Worm (Caenorhabditis elegans) whole organism, young adult: Measurements from ENCODE around the gene abcf-3.

Source experiments
- B0035.1 ChIP-seq: sonication (generic microtip); optimal IDR thresholded peaks from 2 replicates; lab custom pipeline; 2016; ENCODE audit warnings: missing genetic modification characterization, mild to moderate bottlenecking, missing compliant biosample characterization, missing genotype, missing genetic modification reagents
- D2030.7 ChIP-seq: fragments of 200-800 bp; sonication (Bioruptor generic); IDR thresholded peaks from 2 replicates; pipeline ENCODE4 v1.3.6; 2022; ENCODE audit warnings: missing genetic modification reagents, missing genetic modification characterization, missing compliant biosample characterization
- F10E7.11 ChIP-seq: sonication (generic microtip); optimal IDR thresholded peaks from 2 replicates; lab custom pipeline; 2017; ENCODE audit warnings: mild to moderate bottlenecking, missing genetic modification characterization, moderate library complexity, missing compliant biosample characterization
- F22D6.2 ChIP-seq: sonication (generic microtip); optimal IDR thresholded peaks from 2 replicates; lab custom pipeline; 2016; ENCODE audit warnings: mild to moderate bottlenecking, missing genetic modification characterization, missing compliant biosample characterization
- F23B12.7 ChIP-seq: sonication (generic microtip); optimal IDR thresholded peaks from 2 replicates; lab custom pipeline; 2017; ENCODE audit warnings: missing genetic modification characterization, mild to moderate bottlenecking, missing compliant biosample characterization, antibody characterized with exemption, moderate library complexity; ENCODE audit not compliant: insufficient read depth
- F33H1.4 ChIP-seq: fragments of 200-800 bp; sonication (Bioruptor generic); IDR thresholded peaks from 2 replicates; pipeline ENCODE4 v1.3.6; 2022; ENCODE audit warnings: missing genetic modification reagents, missing genetic modification characterization, missing compliant biosample characterization
- K12H6.12 ChIP-seq: fragments of 200-800 bp; sonication (Bioruptor generic); optimal IDR thresholded peaks from 2 replicates; lab custom pipeline; 2018; ENCODE audit warnings: mild to moderate bottlenecking, missing genetic modification characterization, missing compliant biosample characterization
- T26A5.8 ChIP-seq: sonication (generic microtip); optimal IDR thresholded peaks from 2 replicates; lab custom pipeline; 2016; ENCODE audit warnings: missing genetic modification characterization, missing compliant biosample characterization
- Y56A3A.18 ChIP-seq: fragments of 200-800 bp; sonication (Bioruptor generic); IDR thresholded peaks from 2 replicates; pipeline ENCODE4 v1.3.6; 2022; ENCODE audit warnings: missing genetic modification reagents, missing genetic modification characterization, missing compliant biosample characterization
- Y67H2A.10 ChIP-seq: fragments of 200-800 bp; sonication (Bioruptor generic); conservative IDR thresholded peaks from 2 replicates; pipeline ENCODE4 v1.3.6; 2022; ENCODE audit warnings: missing genetic modification reagents, missing genetic modification characterization, missing compliant biosample characterization
- akir-1 ChIP-seq: fragments of 200-800 bp; sonication (Bioruptor generic); optimal IDR thresholded peaks from 2 replicates; lab custom pipeline; 2018; ENCODE audit warnings: mild to moderate bottlenecking, missing genetic modification characterization, moderate library complexity, missing compliant biosample characterization
- aptf-2 ChIP-seq: fragments of 200-800 bp; sonication (Bioruptor generic); conservative IDR thresholded peaks from 2 replicates; pipeline ENCODE4 v1.3.6; 2022; ENCODE audit warnings: missing genetic modification reagents, missing genetic modification characterization, missing compliant biosample characterization
- atf-7 ChIP-seq: sonication (generic microtip); optimal IDR thresholded peaks from 2 replicates; lab custom pipeline; 2017; ENCODE audit warnings: mild to moderate bottlenecking, missing genetic modification characterization, missing compliant biosample characterization
- athp-1 ChIP-seq: sonication (generic microtip); optimal IDR thresholded peaks from 2 replicates; lab custom pipeline; 2017; ENCODE audit warnings: mild to moderate bottlenecking, missing genetic modification characterization, missing compliant biosample characterization
- attf-3 ChIP-seq: fragments of 200-800 bp; sonication (Bioruptor generic); conservative IDR thresholded peaks from 2 replicates; pipeline ENCODE4 v1.3.6; 2022; ENCODE audit warnings: missing genetic modification reagents, missing genetic modification characterization, missing compliant biosample characterization
- attf-5 ChIP-seq: fragments of 200-800 bp; sonication (Bioruptor generic); optimal IDR thresholded peaks from 2 replicates; lab custom pipeline; 2018; ENCODE audit warnings: mild to moderate bottlenecking, missing genetic modification characterization, missing compliant biosample characterization
- die-1 ChIP-seq: sonication (generic microtip); optimal IDR thresholded peaks from 2 replicates; lab custom pipeline; 2016; ENCODE audit warnings: missing genotype, mild to moderate bottlenecking, missing genetic modification characterization, missing compliant biosample characterization
- efl-1 ChIP-seq: fragments of 150-350 bp; optimal IDR thresholded peaks from 2 replicates; lab custom pipeline; 2014; ENCODE audit warnings: missing biosample characterization, missing genetic modification reagents, missing genetic modification characterization
- egl-18 ChIP-seq: fragments of 200-800 bp; sonication (Bioruptor generic); IDR thresholded peaks from 2 replicates; pipeline ENCODE4 v1.3.6; 2022; ENCODE audit warnings: missing genetic modification reagents, missing genetic modification characterization, missing compliant biosample characterization
- ekl-4 ChIP-seq: fragments of 200-800 bp; sonication (Bioruptor generic); IDR thresholded peaks from 2 replicates; pipeline ENCODE4 v1.3.6; 2022; ENCODE audit warnings: missing genetic modification reagents, missing genetic modification characterization, missing compliant biosample characterization
- fkh-3 ChIP-seq: sonication (generic microtip); optimal IDR thresholded peaks from 2 replicates; lab custom pipeline; 2016; ENCODE audit warnings: mild to moderate bottlenecking, missing genetic modification characterization, missing compliant biosample characterization
- him-1 ChIP-seq: sonication (generic microtip); optimal IDR thresholded peaks from 2 replicates; lab custom pipeline; 2016; ENCODE audit warnings: missing genotype, missing genetic modification reagents, missing genetic modification characterization, missing compliant biosample characterization
- let-607 ChIP-seq, 2 experiments: fragments of 200-800 bp in 1 of 2; sonication (Bioruptor generic) in 1 of 2; sonication (generic microtip) in 1 of 2; optimal IDR thresholded peaks; 2 replicates each; lab custom pipeline; 2016 to 2018; ENCODE audit warnings: mild to moderate bottlenecking in 2 of 2, missing compliant biosample characterization in 2 of 2, missing genetic modification characterization in 2 of 2, moderate library complexity in 2 of 2, missing genotype in 1 of 2
- lin-26 ChIP-seq: fragments of 200-800 bp; sonication (Bioruptor generic); IDR thresholded peaks from 2 replicates; pipeline ENCODE4 v1.3.6; 2022; ENCODE audit warnings: missing genetic modification reagents, missing genetic modification characterization, missing compliant biosample characterization
- lin-54 ChIP-seq: fragments of 200-800 bp; sonication (Bioruptor generic); optimal IDR thresholded peaks from 2 replicates; lab custom pipeline; 2018; ENCODE audit warnings: mild to moderate bottlenecking, missing genetic modification characterization, missing compliant biosample characterization
- madf-3 ChIP-seq: fragments of 200-800 bp; sonication (Bioruptor generic); IDR thresholded peaks from 2 replicates; pipeline ENCODE4 v1.3.6; 2022; ENCODE audit warnings: missing genetic modification reagents, missing genetic modification characterization, missing compliant biosample characterization
- madf-6 ChIP-seq: fragments of 200-800 bp; sonication (Bioruptor generic); IDR thresholded peaks from 2 replicates; pipeline ENCODE4 v1.3.6; 2022; ENCODE audit warnings: missing genetic modification reagents, missing genetic modification characterization, missing compliant biosample characterization
- madf-8 ChIP-seq: fragments of 200-800 bp; sonication (Bioruptor generic); conservative IDR thresholded peaks from 2 replicates; pipeline ENCODE4 v1.3.6; 2022; ENCODE audit warnings: missing genetic modification reagents, missing genetic modification characterization, missing compliant biosample characterization
- mcd-1 ChIP-seq: fragments of 200-800 bp; sonication (Bioruptor generic); IDR thresholded peaks from 2 replicates; pipeline ENCODE4 v1.3.6; 2022; ENCODE audit warnings: missing genetic modification reagents, missing genetic modification characterization, missing compliant biosample characterization
- nfya-1 ChIP-seq: sonication (generic microtip); optimal IDR thresholded peaks from 2 replicates; lab custom pipeline; 2017; ENCODE audit warnings: antibody characterized with exemption, missing compliant biosample characterization, missing genetic modification characterization, borderline replicate concordance; ENCODE audit not compliant: insufficient read depth
- nfyb-1 ChIP-seq: fragments of 200-800 bp; sonication (Bioruptor generic); IDR thresholded peaks from 2 replicates; pipeline ENCODE4 v1.3.6; 2022; ENCODE audit warnings: missing genetic modification reagents, missing genetic modification characterization, missing compliant biosample characterization
- nhr-120 ChIP-seq: fragments of 200-800 bp; sonication (Bioruptor generic); IDR thresholded peaks from 2 replicates; pipeline ENCODE4 v1.3.6; 2022; ENCODE audit warnings: missing genetic modification characterization, missing compliant biosample characterization
- nhr-179 ChIP-seq: sonication (generic microtip); optimal IDR thresholded peaks from 2 replicates; lab custom pipeline; 2016; ENCODE audit warnings: mild to moderate bottlenecking, missing genetic modification characterization, missing compliant biosample characterization
- nhr-27 ChIP-seq: fragments of 200-800 bp; sonication (Bioruptor generic); optimal IDR thresholded peaks from 2 replicates; lab custom pipeline; 2018; ENCODE audit warnings: mild to moderate bottlenecking, missing genetic modification characterization, moderate library complexity, missing compliant biosample characterization
- nhr-80 ChIP-seq: sonication (generic microtip); optimal IDR thresholded peaks from 2 replicates; lab custom pipeline; 2016; ENCODE audit warnings: missing genetic modification characterization, missing compliant biosample characterization
- pbrm-1 ChIP-seq: fragments of 200-800 bp; sonication (Bioruptor generic); IDR thresholded peaks from 2 replicates; pipeline ENCODE4 v1.3.6; 2022; ENCODE audit warnings: missing genetic modification reagents, missing genetic modification characterization, missing compliant biosample characterization
- pha-4 ChIP-seq: fragments of 150-350 bp; sonication (generic microtip); optimal IDR thresholded peaks from 2 replicates; lab custom pipeline; 2014; ENCODE audit warnings: missing biosample characterization, missing genetic modification reagents, missing genetic modification characterization
- rec-8 ChIP-seq, 2 experiments: sonication (generic microtip); optimal IDR thresholded peaks; 2 replicates each; lab custom pipeline; 2016; ENCODE audit warnings: mild to moderate bottlenecking in 2 of 2, missing genetic modification characterization in 2 of 2, missing genetic modification reagents in 2 of 2, missing genotype in 2 of 2, missing biosample characterization in 1 of 2, missing compliant biosample characterization in 1 of 2, moderate library complexity in 1 of 2
- repo-1 ChIP-seq: sonication (generic microtip); optimal IDR thresholded peaks from 2 replicates; lab custom pipeline; 2017; ENCODE audit warnings: mild to moderate bottlenecking, missing genetic modification characterization, missing compliant biosample characterization
- rpc-1 ChIP-seq, 2 experiments: fragments of 150-350 bp in 1 of 2; sonication (generic microtip) in 1 of 2; optimal IDR thresholded peaks; 2 replicates each; lab custom pipeline; 2014 to 2018; ENCODE audit warnings: missing biosample characterization in 1 of 2, missing genetic modification characterization in 1 of 2, missing genetic modification reagents in 1 of 2, missing genotype in 1 of 2
- sea-2 ChIP-seq: fragments of 200-800 bp; sonication (Bioruptor generic); IDR thresholded peaks from 2 replicates; pipeline ENCODE4 v1.3.6; 2022; ENCODE audit warnings: missing genetic modification characterization, missing compliant biosample characterization
- snpc-1.1 ChIP-seq: sonication (generic microtip); optimal IDR thresholded peaks from 2 replicates; lab custom pipeline; 2017; ENCODE audit warnings: missing genetic modification characterization, mild to moderate bottlenecking, missing compliant biosample characterization, antibody characterized with exemption, moderate library complexity, missing genotype, missing genetic modification reagents; ENCODE audit not compliant: insufficient read depth
- snpc-3.4 ChIP-seq: sonication (generic microtip); optimal IDR thresholded peaks from 2 replicates; lab custom pipeline; 2017; ENCODE audit warnings: missing genetic modification characterization, mild to moderate bottlenecking, missing compliant biosample characterization, antibody characterized with exemption, moderate library complexity, missing genotype, missing genetic modification reagents
- zim-3 ChIP-seq: sonication (generic microtip); optimal IDR thresholded peaks from 2 replicates; lab custom pipeline; 2017; ENCODE audit warnings: mild to moderate bottlenecking, missing genetic modification characterization, moderate library complexity, missing compliant biosample characterization
- ztf-26 ChIP-seq: sonication (generic microtip); optimal IDR thresholded peaks from 2 replicates; lab custom pipeline; 2017; ENCODE audit warnings: missing genetic modification characterization, missing compliant biosample characterization
- ztf-28 ChIP-seq: fragments of 200-800 bp; sonication (Bioruptor generic); IDR thresholded peaks from 2 replicates; pipeline ENCODE4 v1.3.6; 2022; ENCODE audit warnings: missing genetic modification reagents, missing genetic modification characterization, missing compliant biosample characterization

Gene abcf-3

DNA sequence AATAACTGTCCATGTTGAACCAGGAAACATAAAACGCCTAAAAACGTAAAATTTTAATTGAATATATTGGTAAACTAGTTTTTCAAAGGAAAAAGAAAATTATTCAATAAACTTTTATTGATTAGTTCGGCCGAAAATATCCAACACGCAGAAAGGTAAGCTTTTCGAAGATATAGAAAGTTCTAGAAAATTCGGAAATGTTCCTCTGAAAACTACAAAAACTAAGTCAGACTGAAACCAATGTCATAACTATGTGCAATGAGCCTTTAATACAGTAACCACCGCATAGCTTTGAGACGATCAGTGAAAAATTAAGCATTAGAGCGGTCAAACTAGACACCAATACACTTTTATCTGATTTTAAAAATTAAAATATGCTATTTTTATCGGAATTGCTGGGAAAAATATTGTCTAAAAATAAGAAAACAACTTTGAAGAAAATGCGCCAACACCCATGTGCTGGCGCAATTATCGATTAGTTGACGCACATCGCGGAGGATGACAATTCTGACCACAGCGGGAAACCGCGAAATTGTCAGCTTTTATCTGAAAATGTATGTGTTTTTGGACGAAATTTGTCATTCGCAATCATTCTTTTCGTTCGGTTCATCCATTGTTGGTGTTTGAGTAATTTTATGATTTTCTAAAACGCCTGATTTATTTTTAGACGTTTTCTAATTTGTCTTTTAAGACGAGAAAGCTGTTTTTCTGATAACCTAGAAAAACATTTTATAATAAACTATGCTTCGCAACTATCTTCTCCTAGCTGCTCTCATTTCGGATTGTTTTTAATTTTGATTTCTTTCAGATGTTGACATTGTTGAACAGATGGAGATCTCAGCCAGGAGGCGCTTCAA lies 25.4 kb downstream of the abcf-3 start, which contains the start of the genes C23G10.7 and rpn-2 (continued):
- no peak for TF ChIP-seq rec-8 (tag; optimal IDR thresholded peaks at IDR 0.05; lab: Kevin White, UChicago)
- peak; percentile 53 for TF ChIP-seq snpc-3.4 (tag; lab: Kevin White, UChicago)
- no peak for TF ChIP-seq ztf-26 (tag; lab: Kevin White, UChicago)
- peak in 1 of 2 experiments; percentile 48 for TF ChIP-seq let-607 (tag; optimal IDR thresholded peaks at IDR 0.05; lab: Kevin White, UChicago)
- peak; percentile 22 for TF ChIP-seq nhr-80
- no peak for TF ChIP-seq T26A5.8 (tag; lab: Kevin White, UChicago)
- TF ChIP-seq nfya-1 (tag; lab: Kevin White, UChicago), result no peak
- no peak for TF ChIP-seq fkh-3 (tag; lab: Kevin White, UChicago)
- peak; percentile 53 for TF ChIP-seq attf-5
- no peak for TF ChIP-seq lin-26 (GFP tag; lab: Robert Waterston, UW)
- TF ChIP-seq rpc-1 (optimal IDR thresholded peaks at IDR 0.05; lab: Kevin White, UChicago), result peak; percentile 30
- no peak for TF ChIP-seq rpc-1 (tag; optimal IDR thresholded peaks at IDR 0.05; lab: Kevin White, UChicago)
- TF ChIP-seq zim-3 (tag; lab: Kevin White, UChicago), result no peak
- TF ChIP-seq egl-18, result no peak
- TF ChIP-seq nhr-179 (tag; lab: Kevin White, UChicago), result no peak
- TF ChIP-seq aptf-2 (GFP tag; lab: Robert Waterston, UW), result no peak
- no peak for TF ChIP-seq Y56A3A.18 (GFP tag; lab: Robert Waterston, UW)
- TF ChIP-seq Y67H2A.10 (GFP tag; lab: Robert Waterston, UW), result no peak
- TF ChIP-seq ztf-28 (GFP tag; lab: Robert Waterston, UW), result no peak
- 0 out of 2 replicates have a peak, but pooled peaks have one; percentile 46 for TF ChIP-seq pbrm-1 (GFP tag; lab: Robert Waterston, UW)
- TF ChIP-seq pha-4 (tag; lab: Kevin White, UChicago), result no peak
- TF ChIP-seq F22D6.2 (tag; lab: Kevin White, UChicago), result no peak
- peak; percentile 72 for TF ChIP-seq mcd-1
- no peak for TF ChIP-seq sea-2 (GFP tag; lab: Robert Waterston, UW)
- no peak for TF ChIP-seq die-1 (tag; lab: Kevin White, UChicago)
- peak; percentile 88 for TF ChIP-seq madf-6 (GFP tag; lab: Robert Waterston, UW)
- TF ChIP-seq madf-3, result no peak
- TF ChIP-seq akir-1 (GFP tag; lab: Kevin White, UChicago), result no peak
- no peak for TF ChIP-seq B0035.1
- TF ChIP-seq K12H6.12, result peak; percentile 28
- TF ChIP-seq lin-54 (GFP tag; lab: Kevin White, UChicago), result peak; percentile 77
- peak; percentile 41 for TF ChIP-seq athp-1 (tag; lab: Kevin White, UChicago)
- TF ChIP-seq ekl-4, result peak; percentile 29; the same call in 1 of the 2 replicates
- TF ChIP-seq atf-7 (tag; lab: Kevin White, UChicago), result no peak
- TF ChIP-seq F10E7.11 (tag; lab: Kevin White, UChicago), result no peak
- TF ChIP-seq nhr-120, result no peak
- peak; percentile 75 for TF ChIP-seq F33H1.4 (GFP tag; lab: Robert Waterston, UW)
- TF ChIP-seq madf-8, result peak; percentile 66
- no peak for TF ChIP-seq nfyb-1 (GFP tag; lab: Robert Waterston, UW)
- TF ChIP-seq him-1 (tag; lab: Kevin White, UChicago), result peak; percentile 46
- TF ChIP-seq F23B12.7, result peak; percentile 46
- TF ChIP-seq D2030.7 (GFP tag; lab: Robert Waterston, UW), result peak; percentile 71; the same call in 1 of the 2 replicates
- peak; percentile 88 for TF ChIP-seq efl-1 (GFP tag; lab: Kevin White, UChicago)
- TF ChIP-seq attf-3 (GFP tag; lab: Robert Waterston, UW), result peak; percentile 47; the same call in 1 of the 2 replicates
- no peak for TF ChIP-seq repo-1
- TF ChIP-seq nhr-27 (tag; lab: Kevin White, UChicago), result no peak
- peak; percentile 51 for TF ChIP-seq snpc-1.1 (tag; lab: Kevin White, UChicago)
